Fruit fly (Drosophila melanogaster) whole organism, embryonic: Measurements from ENCODE around the gene orb.

ENCODE experiments used
- BEAF-32 ChIP-seq: fragments of 200-800 bp; sonication (Bioruptor generic); optimal IDR thresholded peaks from 3 replicates; lab custom pipeline; 2017; ENCODE audit warnings: missing biosample characterization, missing genetic modification characterization, mild to moderate bottlenecking, moderate library complexity, missing genetic modification reagents
- Bdp1 ChIP-seq: fragments of 200-800 bp; sonication (Bioruptor generic); optimal IDR thresholded peaks from 3 replicates; lab custom pipeline; 2016; ENCODE audit warnings: missing biosample characterization, missing genetic modification characterization
- CG11723 ChIP-seq: fragments of 200-800 bp; sonication (Bioruptor generic); optimal IDR thresholded peaks from 2 replicates; lab custom pipeline; 2017; ENCODE audit warnings: missing biosample characterization, mild to moderate bottlenecking, missing genetic modification characterization
- CG12071 ChIP-seq: fragments of 200-800 bp; sonication (Bioruptor generic); optimal IDR thresholded peaks from 3 replicates; lab custom pipeline; 2018; ENCODE audit warnings: missing biosample characterization, mild to moderate bottlenecking, missing genetic modification characterization
- CG12942 ChIP-seq: fragments of 200-800 bp; sonication (Bioruptor generic); optimal IDR thresholded peaks from 3 replicates; lab custom pipeline; 2016; ENCODE audit warnings: missing biosample characterization, missing genetic modification characterization
- CG14014 ChIP-seq: fragments of 200-800 bp; sonication (Bioruptor generic); IDR thresholded peaks from 2 replicates; pipeline ENCODE4 v1.3.6; 2022; ENCODE audit warnings: missing biosample characterization, missing genetic modification characterization
- CG14860 ChIP-seq: fragments of 200-800 bp; sonication (Bioruptor generic); IDR thresholded peaks from 3 replicates; pipeline ENCODE4 v1.3.6; 2022; ENCODE audit warnings: missing biosample characterization, missing genetic modification characterization; ENCODE audit not compliant: partially characterized antibody
- CG17186 ChIP-seq: fragments of 200-800 bp; sonication (Bioruptor generic); optimal IDR thresholded peaks from 3 replicates; lab custom pipeline; 2017; ENCODE audit warnings: missing biosample characterization, missing genetic modification reagents, missing genetic modification characterization
- CG17328 ChIP-seq: fragments of 200-800 bp; sonication (Bioruptor generic); IDR thresholded peaks from 2 replicates; pipeline ENCODE4 v1.3.6; 2022; ENCODE audit warnings: missing biosample characterization, missing genetic modification characterization
- CG18476 ChIP-seq: fragments of 200-800 bp; sonication (Bioruptor generic); optimal IDR thresholded peaks from 2 replicates; lab custom pipeline; 2016; ENCODE audit warnings: missing biosample characterization, mild to moderate bottlenecking, missing genetic modification characterization
- CG2199 ChIP-seq: fragments of 200-800 bp; sonication (Bioruptor generic); IDR thresholded peaks from 3 replicates; pipeline ENCODE4 v1.3.6; 2022; ENCODE audit warnings: missing biosample characterization, missing genetic modification characterization
- CG30020 ChIP-seq: fragments of 200-800 bp; optimal IDR thresholded peaks from 2 replicates; lab custom pipeline; 2019; ENCODE audit warnings: missing biosample characterization, mild to moderate bottlenecking, missing genetic modification characterization, moderate library complexity
- CG3281 ChIP-seq: fragments of 200-800 bp; sonication (Bioruptor generic); optimal IDR thresholded peaks from 3 replicates; lab custom pipeline; 2017; ENCODE audit warnings: missing biosample characterization, mild to moderate bottlenecking, missing genetic modification characterization
- CG3407 ChIP-seq: fragments of 200-800 bp; sonication (Bioruptor generic); optimal IDR thresholded peaks from 2 replicates; lab custom pipeline; 2018; ENCODE audit warnings: missing biosample characterization, mild to moderate bottlenecking, missing genetic modification characterization
- CG4730 ChIP-seq: fragments of 200-800 bp; sonication (Bioruptor generic); IDR thresholded peaks from 2 replicates; pipeline ENCODE4 v1.3.6; 2022; ENCODE audit warnings: missing biosample characterization, missing genetic modification characterization
- CG6175 ChIP-seq: fragments of 200-800 bp; sonication (Bioruptor generic); IDR thresholded peaks from 3 replicates; pipeline ENCODE4 v1.3.6; 2022; ENCODE audit warnings: missing biosample characterization, missing genetic modification characterization
- CG6654 ChIP-seq: fragments of 200-800 bp; sonication (Bioruptor generic); optimal IDR thresholded peaks from 2 replicates; lab custom pipeline; 2017; ENCODE audit warnings: missing biosample characterization, mild to moderate bottlenecking, missing genetic modification characterization
- CG8478 ChIP-seq: fragments of >200 bp; optimal IDR thresholded peaks from 2 replicates; lab custom pipeline; 2018
- CG9817 ChIP-seq: fragments of 200-800 bp; sonication (Bioruptor generic); optimal IDR thresholded peaks from 2 replicates; lab custom pipeline; 2018; ENCODE audit warnings: missing biosample characterization, mild to moderate bottlenecking, missing genetic modification characterization, moderate library complexity
- Camta ChIP-seq: fragments of 200-800 bp; sonication (Bioruptor generic); optimal IDR thresholded peaks from 2 replicates; lab custom pipeline; 2016; ENCODE audit warnings: missing biosample characterization, missing genetic modification characterization
- CrebB ChIP-seq: fragments of 200-800 bp; sonication (Bioruptor generic); optimal IDR thresholded peaks from 3 replicates; lab custom pipeline; 2018; ENCODE audit warnings: missing biosample characterization, mild to moderate bottlenecking, missing genetic modification characterization
- Elba2 ChIP-seq: fragments of 200-800 bp; sonication (Bioruptor generic); optimal IDR thresholded peaks from 3 replicates; lab custom pipeline; 2016; ENCODE audit warnings: missing biosample characterization, missing genetic modification characterization
- Gsc ChIP-seq: fragments of 200-800 bp; sonication (Bioruptor generic); IDR thresholded peaks from 2 replicates; pipeline ENCODE4 v1.3.6; 2022; ENCODE audit warnings: missing biosample characterization, missing genetic modification characterization
- Gug ChIP-seq: fragments of 200-800 bp; sonication (Bioruptor generic); IDR thresholded peaks from 4 replicates; pipeline ENCODE4 v1.3.6; 2022; ENCODE audit warnings: missing biosample characterization, missing genetic modification characterization
- HLHmδ ChIP-seq: fragments of 200-800 bp; sonication (Bioruptor generic); optimal IDR thresholded peaks from 2 replicates; lab custom pipeline; 2018; ENCODE audit warnings: missing biosample characterization, mild to moderate bottlenecking, missing genetic modification characterization, moderate library complexity
- Hand ChIP-seq: fragments of 200-800 bp; sonication (Bioruptor generic); optimal IDR thresholded peaks from 2 replicates; lab custom pipeline; 2017; ENCODE audit warnings: mild to moderate bottlenecking, missing biosample characterization, missing genetic modification reagents, missing genetic modification characterization
- Hsf ChIP-seq: fragments of 200-800 bp; sonication (Bioruptor generic); optimal IDR thresholded peaks from 3 replicates; lab custom pipeline; 2016; ENCODE audit warnings: missing biosample characterization, missing genetic modification characterization
- Jarid2 ChIP-seq: fragments of 200-800 bp; sonication (Bioruptor generic); optimal IDR thresholded peaks from 3 replicates; lab custom pipeline; 2017; ENCODE audit warnings: mild to moderate bottlenecking, missing biosample characterization, missing genetic modification reagents, missing genetic modification characterization
- NK7.1 ChIP-seq: fragments of 200-800 bp; sonication (Bioruptor generic); optimal IDR thresholded peaks from 3 replicates; lab custom pipeline; 2016; ENCODE audit warnings: missing biosample characterization, missing genetic modification characterization
- Ptx1 ChIP-seq: fragments of 200-800 bp; sonication (Bioruptor generic); IDR thresholded peaks from 2 replicates; pipeline ENCODE4 v1.3.6; 2022; ENCODE audit warnings: missing biosample characterization, missing genetic modification characterization
- Rx ChIP-seq: fragments of 200-800 bp; sonication (Bioruptor generic); IDR thresholded peaks from 2 replicates; pipeline ENCODE4 v1.3.6; 2022; ENCODE audit warnings: missing biosample characterization, missing genetic modification characterization
- Side ChIP-seq: fragments of 200-800 bp; sonication (Bioruptor generic); optimal IDR thresholded peaks from 2 replicates; lab custom pipeline; 2016; ENCODE audit warnings: missing biosample characterization, missing genetic modification characterization
- Trl ChIP-seq, 3 experiments: fragments of >200 bp in 2 of 3; fragments of 200-800 bp in 1 of 3; sonication (Bioruptor generic) in 1 of 3; optimal IDR thresholded peaks; 2 replicates in 1 of 3; 3 replicates in 2 of 3; lab custom pipeline; 2016 to 2017; ENCODE audit warnings: missing biosample characterization in 1 of 3, missing genetic modification characterization in 1 of 3
- al ChIP-seq: fragments of 200-800 bp; sonication (Bioruptor generic); IDR thresholded peaks from 2 replicates; pipeline ENCODE4 v1.3.6; 2022; ENCODE audit warnings: missing biosample characterization, missing genetic modification characterization
- bigmax ChIP-seq: fragments of 200-800 bp; sonication (Bioruptor generic); optimal IDR thresholded peaks from 2 replicates; lab custom pipeline; 2018; ENCODE audit warnings: missing biosample characterization, mild to moderate bottlenecking, missing genetic modification characterization
- bsh ChIP-seq, 2 experiments: fragments of 200-800 bp; sonication (Bioruptor generic); optimal IDR thresholded peaks; 2 replicates each; lab custom pipeline; 2017 to 2018; ENCODE audit warnings: mild to moderate bottlenecking in 2 of 2, missing biosample characterization in 2 of 2, missing genetic modification characterization in 2 of 2, moderate library complexity in 1 of 2
- chif ChIP-seq, 2 experiments: fragments of 200-800 bp; sonication (Bioruptor generic); optimal IDR thresholded peaks; 3 replicates each; lab custom pipeline; 2016; ENCODE audit warnings: missing biosample characterization in 2 of 2, missing genetic modification characterization in 2 of 2
- crc ChIP-seq: fragments of 200-800 bp; sonication (Bioruptor generic); optimal IDR thresholded peaks from 2 replicates; lab custom pipeline; 2016; ENCODE audit warnings: missing biosample characterization, missing genetic modification characterization
- crol ChIP-seq: fragments of 200-800 bp; sonication (Bioruptor generic); IDR thresholded peaks from 2 replicates; pipeline ENCODE4 v1.3.6; 2022; ENCODE audit warnings: missing biosample characterization, missing genetic modification characterization
- da ChIP-seq: fragments of 200-800 bp; sonication (Bioruptor generic); optimal IDR thresholded peaks from 2 replicates; lab custom pipeline; 2016; ENCODE audit warnings: missing biosample characterization, missing genetic modification characterization
- fd3F ChIP-seq: fragments of 200-800 bp; sonication (Bioruptor generic); optimal IDR thresholded peaks from 2 replicates; lab custom pipeline; 2018; ENCODE audit warnings: missing biosample characterization, mild to moderate bottlenecking, missing genetic modification characterization, moderate library complexity
- fu2 ChIP-seq: fragments of 200-800 bp; sonication (Bioruptor generic); optimal IDR thresholded peaks from 2 replicates; lab custom pipeline; 2016; ENCODE audit warnings: missing biosample characterization, missing genetic modification characterization
- gem ChIP-seq: fragments of 200-800 bp; sonication (Bioruptor generic); optimal IDR thresholded peaks from 2 replicates; lab custom pipeline; 2019; ENCODE audit warnings: missing biosample characterization, mild to moderate bottlenecking, missing genetic modification characterization, moderate library complexity
- gt ChIP-seq: fragments of 200-800 bp; sonication (Bioruptor generic); IDR thresholded peaks from 2 replicates; pipeline ENCODE4 v1.3.6; 2022; ENCODE audit warnings: missing biosample characterization, missing genetic modification characterization
- ham ChIP-seq: fragments of 200-800 bp; sonication (Bioruptor generic); IDR thresholded peaks from 2 replicates; pipeline ENCODE4 v1.3.6; 2022; ENCODE audit warnings: missing biosample characterization, missing genetic modification characterization
- p53 ChIP-seq: fragments of 200-800 bp; sonication (Bioruptor generic); optimal IDR thresholded peaks from 2 replicates; lab custom pipeline; 2016; ENCODE audit warnings: missing biosample characterization, missing genetic modification characterization
- row ChIP-seq: fragments of 200-800 bp; sonication (Bioruptor generic); IDR thresholded peaks from 3 replicates; pipeline ENCODE4 v1.3.6; 2022; ENCODE audit warnings: missing biosample characterization, missing genetic modification characterization
- seq ChIP-seq: fragments of 200-800 bp; sonication (Bioruptor generic); IDR thresholded peaks from 2 replicates; pipeline ENCODE4 v1.3.6; 2022; ENCODE audit warnings: missing biosample characterization, missing genetic modification characterization
- slbo ChIP-seq: fragments of 200-800 bp; sonication (Bioruptor generic); IDR thresholded peaks from 2 replicates; pipeline ENCODE4 v1.3.6; 2022; ENCODE audit warnings: missing biosample characterization, missing genetic modification characterization
- tgo ChIP-seq: fragments of 200-800 bp; sonication (Bioruptor generic); IDR thresholded peaks from 3 replicates; pipeline ENCODE4 v1.3.6; 2022; ENCODE audit warnings: missing biosample characterization, missing genetic modification characterization
- toy ChIP-seq: fragments of 200-800 bp; sonication (Bioruptor generic); IDR thresholded peaks from 2 replicates; pipeline ENCODE4 v1.3.6; 2022; ENCODE audit warnings: missing biosample characterization, missing genetic modification characterization
- yki ChIP-seq: fragments of >200 bp; optimal IDR thresholded peaks from 3 replicates; lab custom pipeline; 2018

The orb gene

dm6 chr3R:23251256-23251655 lies 29.4 kb downstream of the orb start, which contains the start of the genes Rad60 and EloA (continued):
- TF ChIP-seq CG17328 = peak; percentile 66
- TF ChIP-seq Rx (GFP tag; lab: Robert Waterston, UW) = 0 out of 2 replicates have a peak, but pooled peaks have one; percentile 22
- TF ChIP-seq crol = no peak
- peak; percentile 58 for TF ChIP-seq p53 (GFP tag; lab: Kevin White, UChicago)
- peak; percentile 80 for TF ChIP-seq slbo (GFP tag; lab: Robert Waterston, UW)
- TF ChIP-seq CG3281 = peak; percentile 72
- TF ChIP-seq da (GFP tag; lab: Kevin White, UChicago) = peak; percentile 51
- no peak for TF ChIP-seq CG3407
- peak; percentile 82 to 85 for TF ChIP-seq chif (GFP tag; optimal IDR thresholded peaks at IDR 0.05; lab: Kevin White, UChicago)
- peak; percentile 85 for TF ChIP-seq Hsf (GFP tag; lab: Kevin White, UChicago)
- peak; percentile 43 for TF ChIP-seq Hand (GFP tag; lab: Kevin White, UChicago)
- TF ChIP-seq CG12942 (GFP tag; lab: Kevin White, UChicago) = peak; percentile 82
- TF ChIP-seq CrebB (tag; lab: Kevin White, UChicago) = peak; percentile 74
- TF ChIP-seq row (GFP tag; lab: Robert Waterston, UW) = peak; percentile 83
- no peak for TF ChIP-seq bigmax (GFP tag; lab: Kevin White, UChicago)
- TF ChIP-seq toy (GFP tag; lab: Robert Waterston, UW) = peak; percentile 7; the same call in 1 of the 2 replicates
- TF ChIP-seq Camta (GFP tag; lab: Kevin White, UChicago) = peak; percentile 83
- TF ChIP-seq Gug (GFP tag; lab: Robert Waterston, UW) = peak; percentile 59
- TF ChIP-seq fu2 (GFP tag; lab: Kevin White, UChicago) = peak; percentile 82
- TF ChIP-seq crc (GFP tag; lab: Kevin White, UChicago) = peak; percentile 86
- peak; percentile 53 for TF ChIP-seq CG11723 (GFP tag; lab: Kevin White, UChicago)
- TF ChIP-seq CG2199 = peak; percentile 71; the same call in 1 of the 3 replicates
- peak; percentile 63 for TF ChIP-seq BEAF-32 (GFP tag; lab: Kevin White, UChicago)
- peak; percentile 68 for TF ChIP-seq CG9817 (tag; lab: Kevin White, UChicago)
- peak; percentile 46 for TF ChIP-seq CG14014
- TF ChIP-seq HLHmδ (GFP tag; lab: Kevin White, UChicago) = no peak
- peak; percentile 65; the same call in 1 of the 2 replicates for TF ChIP-seq al
- peak; percentile 24; the same call in 1 of the 2 replicates for TF ChIP-seq CG4730 (GFP tag; lab: Robert Waterston, UW)
- TF ChIP-seq Trl (optimal IDR thresholded peaks at IDR 0.05; lab: Kevin White, UChicago) = no peak
- TF ChIP-seq Trl (GFP tag; optimal IDR thresholded peaks at IDR 0.05; lab: Kevin White, UChicago) = peak; percentile 90
- no peak for TF ChIP-seq CG8478
- TF ChIP-seq CG12071 = peak; percentile 57
- peak; percentile 92 for TF ChIP-seq Side
- TF ChIP-seq NK7.1 (GFP tag; lab: Kevin White, UChicago) = peak; percentile 64
- peak; percentile 31 for TF ChIP-seq fd3F
- peak; percentile 79 for TF ChIP-seq gem (tag; lab: Kevin White, UChicago)
- peak; percentile 65 for TF ChIP-seq CG30020 (tag; lab: Kevin White, UChicago)
- no peak for TF ChIP-seq yki (lab: Kevin White, UChicago)
- peak; percentile 71 for TF ChIP-seq Ptx1
- TF ChIP-seq ham (GFP tag; lab: Robert Waterston, UW) = no peak
- TF ChIP-seq CG17186 = peak; percentile 83
- TF ChIP-seq CG14860 (GFP tag; lab: Robert Waterston, UW) = peak; percentile 65
- TF ChIP-seq seq (GFP tag; lab: Robert Waterston, UW) = peak; percentile 52; the same call in 1 of the 2 replicates
- peak; percentile 36 for TF ChIP-seq CG6654 (GFP tag; lab: Kevin White, UChicago)
- TF ChIP-seq gt (GFP tag; lab: Robert Waterston, UW) = no peak
- TF ChIP-seq Gsc (GFP tag; lab: Robert Waterston, UW) = no peak
- peak; percentile 58 for TF ChIP-seq CG18476 (GFP tag; lab: Kevin White, UChicago)
- TF ChIP-seq bsh (GFP tag; optimal IDR thresholded peaks at IDR 0.05; lab: Kevin White, UChicago) = peak in 1 of 2 experiments; percentile 71
- peak; percentile 53 for TF ChIP-seq Jarid2
- TF ChIP-seq CG6175 (GFP tag; lab: Robert Waterston, UW) = no peak
- TF ChIP-seq Bdp1 (GFP tag; lab: Kevin White, UChicago) = peak; percentile 82
- no peak for TF ChIP-seq Elba2
- TF ChIP-seq tgo (GFP tag; lab: Robert Waterston, UW) = peak; percentile 54; the same call in 2 of the 3 replicates
